Worm (Caenorhabditis elegans) whole organism, L2 larva: ENCODE measurements around the gene erp-44.2.
A peak's percentile ranks its signal among the peaks of the same experiment; 100 is the strongest.

Source experiments
- F13H6.1 ChIP-seq: sonication (generic microtip); optimal IDR thresholded peaks from 2 replicates; lab custom pipeline; 2016; ENCODE audit warnings: missing genetic modification characterization, missing compliant biosample characterization
- R02D3.7 ChIP-seq: fragments of 150-350 bp; optimal IDR thresholded peaks from 2 replicates; lab custom pipeline; 2014; ENCODE audit warnings: missing biosample characterization, missing genetic modification characterization
- ZK546.5 ChIP-seq: sonication (generic microtip); optimal IDR thresholded peaks from 2 replicates; lab custom pipeline; 2017; ENCODE audit warnings: missing biosample characterization, missing genetic modification characterization
- alr-1 ChIP-seq: fragments of 150-350 bp; optimal IDR thresholded peaks from 2 replicates; lab custom pipeline; 2014; ENCODE audit warnings: missing biosample characterization, missing genetic modification characterization
- aly-2 ChIP-seq: fragments of 150-350 bp; optimal IDR thresholded peaks from 2 replicates; lab custom pipeline; 2014; ENCODE audit warnings: missing biosample characterization, missing genetic modification characterization
- blmp-1 ChIP-seq: sonication (generic microtip); optimal IDR thresholded peaks from 2 replicates; lab custom pipeline; 2017; ENCODE audit warnings: missing genetic modification characterization, mild to moderate bottlenecking, missing compliant biosample characterization, antibody characterized with exemption, moderate library complexity; ENCODE audit not compliant: insufficient read depth
- ceh-16 ChIP-seq: fragments of 150-350 bp; optimal IDR thresholded peaks from 2 replicates; lab custom pipeline; 2014; ENCODE audit warnings: missing biosample characterization, missing genetic modification characterization
- crh-2 ChIP-seq: sonication (generic microtip); optimal IDR thresholded peaks from 2 replicates; lab custom pipeline; 2017; ENCODE audit warnings: missing biosample characterization, missing genetic modification characterization
- dmd-4 ChIP-seq: sonication (generic microtip); optimal IDR thresholded peaks from 2 replicates; lab custom pipeline; 2017; ENCODE audit warnings: missing biosample characterization, missing genetic modification characterization
- egl-27 ChIP-seq: sonication (generic microtip); optimal IDR thresholded peaks from 3 replicates; lab custom pipeline; 2017; ENCODE audit warnings: missing biosample characterization, missing genetic modification reagents, missing genetic modification characterization
- elt-1 ChIP-seq: fragments of 150-350 bp; optimal IDR thresholded peaks from 2 replicates; lab custom pipeline; 2014; ENCODE audit warnings: missing biosample characterization, missing genetic modification characterization
- elt-3 ChIP-seq: sonication (generic microtip); optimal IDR thresholded peaks from 2 replicates; lab custom pipeline; 2017; ENCODE audit warnings: missing biosample characterization, missing genetic modification characterization
- fos-1 ChIP-seq: fragments of 150-350 bp; optimal IDR thresholded peaks from 2 replicates; lab custom pipeline; 2014; ENCODE audit warnings: missing biosample characterization, missing genetic modification characterization
- gmeb-1 ChIP-seq: fragments of 150-350 bp; optimal IDR thresholded peaks from 2 replicates; lab custom pipeline; 2014; ENCODE audit warnings: missing biosample characterization, missing genetic modification characterization
- lin-11 ChIP-seq: fragments of 150-350 bp; sonication (generic microtip); optimal IDR thresholded peaks from 2 replicates; lab custom pipeline; 2014; ENCODE audit warnings: missing biosample characterization, missing genetic modification characterization, inconsistent platforms, mixed read lengths
- lin-39 ChIP-seq: fragments of 150-350 bp; optimal IDR thresholded peaks from 2 replicates; lab custom pipeline; 2014; ENCODE audit warnings: missing biosample characterization, missing genetic modification reagents, missing genetic modification characterization
- lsy-2 ChIP-seq, 2 experiments: fragments of 150-350 bp in 1 of 2; sonication (generic microtip) in 1 of 2; optimal IDR thresholded peaks; 2 replicates each; lab custom pipeline; 2014 to 2017; ENCODE audit warnings: missing biosample characterization in 2 of 2, missing genetic modification characterization in 2 of 2
- nhr-10 ChIP-seq: sonication (generic microtip); optimal IDR thresholded peaks from 2 replicates; lab custom pipeline; 2017; ENCODE audit warnings: missing biosample characterization, missing genetic modification characterization
- nhr-11 ChIP-seq: fragments of 150-350 bp; optimal IDR thresholded peaks from 2 replicates; lab custom pipeline; 2014; ENCODE audit warnings: missing biosample characterization, missing genetic modification characterization
- nhr-23 ChIP-seq: fragments of 150-350 bp; optimal IDR thresholded peaks from 2 replicates; lab custom pipeline; 2014; ENCODE audit warnings: missing biosample characterization, missing genetic modification reagents, missing genetic modification characterization
- nhr-237 ChIP-seq: fragments of 150-350 bp; optimal IDR thresholded peaks from 2 replicates; lab custom pipeline; 2014; ENCODE audit warnings: missing biosample characterization, missing genetic modification characterization
- nhr-25 ChIP-seq: fragments of 150-350 bp; sonication (generic microtip); optimal IDR thresholded peaks from 3 replicates; lab custom pipeline; 2014; ENCODE audit warnings: missing biosample characterization, missing genetic modification characterization
- nhr-6 ChIP-seq: fragments of 150-350 bp; optimal IDR thresholded peaks from 2 replicates; lab custom pipeline; 2014; ENCODE audit warnings: missing biosample characterization, missing genetic modification characterization
- nhr-77 ChIP-seq: fragments of 150-350 bp; optimal IDR thresholded peaks from 2 replicates; lab custom pipeline; 2014; ENCODE audit warnings: missing biosample characterization, missing genetic modification characterization
- peb-1 ChIP-seq: fragments of 150-350 bp; optimal IDR thresholded peaks from 2 replicates; lab custom pipeline; 2014; ENCODE audit warnings: missing biosample characterization, missing genetic modification characterization
- sem-4 ChIP-seq: fragments of 150-350 bp; optimal IDR thresholded peaks from 2 replicates; lab custom pipeline; 2014; ENCODE audit warnings: missing biosample characterization, missing genetic modification reagents, missing genetic modification characterization
- skn-1 ChIP-seq: sonication (generic microtip); optimal IDR thresholded peaks from 2 replicates; lab custom pipeline; 2017; ENCODE audit warnings: missing biosample characterization, missing genetic modification characterization
- sma-9 ChIP-seq, 2 experiments: fragments of 150-350 bp in 1 of 2; sonication (generic microtip) in 1 of 2; optimal IDR thresholded peaks; 2 replicates each; lab custom pipeline; 2014 to 2016; ENCODE audit warnings: missing genetic modification characterization in 2 of 2, mild to moderate bottlenecking in 1 of 2, missing biosample characterization in 1 of 2, missing compliant biosample characterization in 1 of 2, missing genetic modification reagents in 1 of 2, moderate library complexity in 1 of 2
- unc-39 ChIP-seq: fragments of 150-350 bp; optimal IDR thresholded peaks from 2 replicates; lab custom pipeline; 2014; ENCODE audit warnings: missing biosample characterization, missing genetic modification characterization
- unc-55 ChIP-seq: fragments of 150-350 bp; sonication (generic microtip); optimal IDR thresholded peaks from 3 replicates; lab custom pipeline; 2014; ENCODE audit warnings: missing biosample characterization, missing genetic modification reagents, missing genetic modification characterization
- unc-62 ChIP-seq: fragments of 150-350 bp; optimal IDR thresholded peaks from 2 replicates; lab custom pipeline; 2014; ENCODE audit warnings: missing biosample characterization, missing genetic modification reagents, missing genetic modification characterization
- zag-1 ChIP-seq: fragments of 150-350 bp; optimal IDR thresholded peaks from 2 replicates; lab custom pipeline; 2014; ENCODE audit warnings: missing biosample characterization, missing genetic modification characterization
- ztf-1 ChIP-seq: fragments of 200-800 bp; sonication (Bioruptor generic); conservative IDR thresholded peaks from 2 replicates; pipeline ENCODE4 v1.3.6; 2022; ENCODE audit warnings: missing genetic modification characterization, missing compliant biosample characterization
- ztf-11 ChIP-seq: sonication (generic microtip); optimal IDR thresholded peaks from 2 replicates; lab custom pipeline; 2017; ENCODE audit warnings: missing biosample characterization, missing genetic modification characterization
- ztf-4 ChIP-seq: fragments of 150-350 bp; optimal IDR thresholded peaks from 2 replicates; lab custom pipeline; 2014; ENCODE audit warnings: missing biosample characterization, missing genetic modification characterization

The erp-44.2 gene

ce11 chrIV:7845585-7845984, 11.1 kb upstream of the erp-44.2 start (continued):
- no peak for TF ChIP-seq ztf-1 (GFP tag; lab: Robert Waterston, UW)
- no peak for TF ChIP-seq ztf-11 (tag; lab: Kevin White, UChicago)
- TF ChIP-seq zag-1 (tag; lab: Kevin White, UChicago) = peak; percentile 84
- peak; percentile 66 for TF ChIP-seq fos-1 (tag; lab: Kevin White, UChicago)
- peak; percentile 6 for TF ChIP-seq nhr-23
- no peak for TF ChIP-seq unc-62 (GFP tag; lab: Kevin White, UChicago)
- TF ChIP-seq egl-27 (tag; lab: Kevin White, UChicago) = no peak
- no peak for TF ChIP-seq R02D3.7 (tag; lab: Kevin White, UChicago)

ce11 chrIV:7844333-7844973, 10.0 kb upstream of the erp-44.2 start:
- TF ChIP-seq alr-1 (no peak), lsy-2 (tag; optimal IDR thresholded peaks at IDR 0.05; lab: Kevin White, UChicago) (peak in 1 of 2 experiments; percentile 30), elt-3 (tag; lab: Kevin White, UChicago) (no peak), ceh-16 (tag; lab: Kevin White, UChicago) (no peak), aly-2 (tag; lab: Kevin White, UChicago) (no peak), nhr-77 (tag; lab: Kevin White, UChicago) (no peak), lin-39 (no peak), crh-2 (tag; lab: Kevin White, UChicago) (peak; percentile 72), dmd-4 (tag; lab: Kevin White, UChicago) (no peak), nhr-23 (no peak), sma-9 (GFP tag; optimal IDR thresholded peaks at IDR 0.05; lab: Kevin White, UChicago) (peak; percentile 37), sma-9 (tag; optimal IDR thresholded peaks at IDR 0.05; lab: Kevin White, UChicago) (no peak), gmeb-1 (peak; percentile 39), ztf-4 (no peak), nhr-6 (tag; lab: Kevin White, UChicago) (no peak), F13H6.1 (tag; lab: Kevin White, UChicago) (peak; percentile 38), fos-1 (tag; lab: Kevin White, UChicago) (peak; percentile 67), unc-39 (no peak), elt-1 (tag; lab: Kevin White, UChicago) (no peak)

- TF ChIP-seq zag-1 (tag; lab: Kevin White, UChicago) (no peak), sma-9 (GFP tag; optimal IDR thresholded peaks at IDR 0.05; lab: Kevin White, UChicago) (peak; percentile 25), sma-9 (tag; optimal IDR thresholded peaks at IDR 0.05; lab: Kevin White, UChicago) (no peak), fos-1 (tag; lab: Kevin White, UChicago) (peak; percentile 77), crh-2 (tag; lab: Kevin White, UChicago) (peak; percentile 76), nhr-23 (no peak)
These were observed 6.7 kb upstream of the erp-44.2 start for ce11 chrIV:7841218-7841617.

ce11 chrIV:7839923-7840322, 5.4 kb upstream of the erp-44.2 start:
- TF ChIP-seq lin-11 (peak; percentile 57), unc-55 (no peak)
- TF ChIP-seq, all 48 proteins: peak for 1

ce11 chrIV:7838426-7838825, 4.0 kb upstream of the erp-44.2 start, which contains the start of gene C06A6.7:
Gene C06A6.7 (minus strand): TSS chrIV:7838526.
- TF ChIP-seq nhr-237 (tag; lab: Kevin White, UChicago) = no peak
- no peak for TF ChIP-seq lsy-2 (tag; optimal IDR thresholded peaks at IDR 0.05; lab: Kevin White, UChicago)
- no peak for TF ChIP-seq sem-4 (tag; lab: Kevin White, UChicago)
- no peak for TF ChIP-seq fos-1 (tag; lab: Kevin White, UChicago)
- no peak for TF ChIP-seq peb-1 (tag; lab: Kevin White, UChicago)
- TF ChIP-seq ztf-11 (tag; lab: Kevin White, UChicago) = no peak
- TF ChIP-seq unc-39 = no peak
- no peak for TF ChIP-seq lin-11
- TF ChIP-seq skn-1 = no peak
- no peak for TF ChIP-seq gmeb-1
- no peak for TF ChIP-seq nhr-11
- TF ChIP-seq, all 48 proteins: peak for 0

ce11 chrIV:7836491-7836890, 2.0 kb upstream of the erp-44.2 start:
- TF ChIP-seq ZK546.5 (no peak), nhr-25 (tag; lab: Kevin White, UChicago) (peak; percentile 28), unc-39 (no peak), elt-3 (tag; lab: Kevin White, UChicago) (no peak), fos-1 (tag; lab: Kevin White, UChicago) (no peak), sma-9 (GFP tag; optimal IDR thresholded peaks at IDR 0.05; lab: Kevin White, UChicago) (no peak), sma-9 (tag; optimal IDR thresholded peaks at IDR 0.05; lab: Kevin White, UChicago) (no peak), nhr-23 (no peak), blmp-1 (tag; lab: Kevin White, UChicago) (peak; percentile 72), nhr-6 (tag; lab: Kevin White, UChicago) (no peak), nhr-10 (tag; lab: Kevin White, UChicago) (no peak)
